Fruit fly (Drosophila melanogaster) whole organism, larva: ENCODE measurements around the gene tau.
A peak's percentile ranks its signal among the peaks of the same experiment; 100 is the strongest.

Experiments
- noc ChIP-seq: fragments of 200-800 bp; sonication (Bioruptor generic); optimal IDR thresholded peaks from 3 replicates; lab custom pipeline; 2019; ENCODE audit warnings: missing biosample characterization, mild to moderate bottlenecking, missing genetic modification characterization, moderate library complexity

Gene tau

DNA sequence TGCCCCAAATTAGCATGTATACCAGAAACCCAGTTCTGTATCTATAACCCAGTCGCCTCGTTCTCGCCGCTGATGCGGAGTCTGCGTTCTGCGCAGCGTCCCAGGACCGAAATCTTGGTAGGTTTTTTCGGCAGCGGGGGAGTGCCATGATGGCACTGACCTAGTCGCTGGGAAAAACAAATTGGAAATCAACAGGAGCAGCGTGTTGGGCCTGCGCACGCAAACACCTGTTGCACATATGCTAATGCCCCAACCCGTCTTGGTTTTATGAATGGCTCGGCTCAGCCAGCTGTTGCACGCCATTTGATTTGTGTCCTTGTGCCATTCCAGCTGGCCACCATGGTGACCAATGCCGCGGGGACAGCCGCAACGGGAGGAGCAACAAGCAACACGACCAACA, 6.1 kb upstream of the tau start:
- no peak for TF ChIP-seq noc (tag; lab: Kevin White, UChicago)

DNA sequence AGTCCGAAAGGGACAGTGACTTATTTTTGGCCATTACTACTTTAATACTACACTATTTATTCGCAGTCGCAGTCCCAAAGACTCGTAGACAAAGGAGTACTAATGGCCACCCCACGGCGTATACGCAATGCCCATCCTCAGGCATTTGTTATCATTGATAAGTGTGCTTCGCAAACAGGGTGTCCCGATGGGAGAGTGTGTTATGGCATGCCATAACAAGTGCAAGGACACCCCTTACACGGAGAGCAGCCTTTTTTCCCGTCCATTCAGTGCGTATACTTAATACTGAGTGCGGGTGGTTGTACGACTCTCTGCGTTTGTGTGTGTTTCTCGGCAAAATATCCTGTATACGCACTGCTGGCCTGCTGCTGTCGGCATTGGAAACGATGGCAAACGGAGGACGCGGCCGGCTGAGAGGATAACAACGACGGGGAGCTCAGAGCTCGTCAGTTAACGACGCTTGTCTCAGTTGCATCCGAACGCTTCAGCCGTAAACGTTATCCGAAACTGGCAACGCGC, 5.2 kb upstream of the tau start, which contains the start of gene unc80:
Gene unc80 (plus strand): TSS at position 469 of the 519 bp plus-strand sequence.
- no peak for TF ChIP-seq noc (tag; lab: Kevin White, UChicago)

DNA sequence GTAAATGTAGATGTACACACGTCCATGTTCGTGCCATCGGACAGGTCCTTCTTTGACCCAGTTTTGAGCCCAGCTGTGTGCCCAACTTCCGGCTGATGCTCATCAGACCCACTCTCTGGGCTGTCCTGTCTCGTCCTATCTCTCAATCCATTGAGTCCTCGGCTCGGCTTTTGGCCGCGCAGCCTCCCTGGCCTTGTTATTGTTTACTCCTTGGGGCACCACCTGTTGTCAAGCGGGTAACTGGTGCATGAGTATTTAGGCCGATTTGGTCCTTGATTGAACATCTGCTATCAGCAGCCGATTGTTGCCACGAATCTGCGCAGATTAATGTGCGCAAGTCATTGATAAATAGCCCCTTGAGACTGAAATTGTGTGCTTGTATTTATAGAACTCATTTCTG, 4.6 kb upstream of the tau start:
- no peak for TF ChIP-seq noc (tag; lab: Kevin White, UChicago)

DNA sequence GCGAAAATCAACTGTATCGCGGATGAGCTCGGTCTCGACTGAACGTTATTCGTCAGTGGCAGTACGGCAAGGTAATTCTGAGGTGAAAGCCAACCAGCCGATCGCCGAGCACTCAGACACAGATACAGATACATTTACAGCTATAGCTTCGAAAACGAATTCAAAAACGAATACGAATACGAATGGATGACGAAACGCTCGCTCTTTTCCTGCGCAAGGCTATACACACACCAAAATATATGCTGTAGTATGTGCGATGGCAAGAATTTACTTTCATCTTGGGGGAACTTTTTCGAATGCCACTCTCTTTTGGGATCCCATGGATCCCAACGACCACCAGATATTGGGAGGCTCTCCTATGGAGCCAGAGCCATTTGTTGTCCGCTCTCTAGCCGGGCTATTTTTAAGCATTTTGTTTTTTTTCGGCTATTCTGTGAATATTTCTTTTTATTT, 3.4 kb upstream of the tau start, which contains the start of gene Mlc1:
Gene Mlc1 (minus strand): TSS at position 51 of the 453 bp plus-strand sequence.
- no peak for TF ChIP-seq noc (tag; lab: Kevin White, UChicago)

DNA sequence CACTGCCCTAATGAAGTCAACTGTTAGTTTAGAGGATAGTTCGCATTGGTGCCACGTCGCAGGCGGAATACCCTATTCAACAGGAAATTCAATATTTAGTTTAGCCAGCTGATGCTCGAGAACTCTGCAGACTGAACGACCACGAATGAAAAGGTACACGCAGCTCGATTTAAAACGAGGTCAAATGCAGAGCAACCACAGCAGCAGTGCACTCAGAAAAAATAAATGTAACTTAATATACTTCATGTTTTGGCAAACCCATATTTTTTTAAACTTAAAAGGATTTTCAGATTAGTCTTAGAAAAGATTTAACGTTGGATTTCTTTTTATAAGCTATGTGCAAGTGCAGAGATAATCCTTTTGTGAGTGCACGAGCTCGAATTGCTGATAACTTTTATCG, 1.7 kb downstream of the tau start:
- TF ChIP-seq noc (tag; lab: Kevin White, UChicago): no peak

DNA sequence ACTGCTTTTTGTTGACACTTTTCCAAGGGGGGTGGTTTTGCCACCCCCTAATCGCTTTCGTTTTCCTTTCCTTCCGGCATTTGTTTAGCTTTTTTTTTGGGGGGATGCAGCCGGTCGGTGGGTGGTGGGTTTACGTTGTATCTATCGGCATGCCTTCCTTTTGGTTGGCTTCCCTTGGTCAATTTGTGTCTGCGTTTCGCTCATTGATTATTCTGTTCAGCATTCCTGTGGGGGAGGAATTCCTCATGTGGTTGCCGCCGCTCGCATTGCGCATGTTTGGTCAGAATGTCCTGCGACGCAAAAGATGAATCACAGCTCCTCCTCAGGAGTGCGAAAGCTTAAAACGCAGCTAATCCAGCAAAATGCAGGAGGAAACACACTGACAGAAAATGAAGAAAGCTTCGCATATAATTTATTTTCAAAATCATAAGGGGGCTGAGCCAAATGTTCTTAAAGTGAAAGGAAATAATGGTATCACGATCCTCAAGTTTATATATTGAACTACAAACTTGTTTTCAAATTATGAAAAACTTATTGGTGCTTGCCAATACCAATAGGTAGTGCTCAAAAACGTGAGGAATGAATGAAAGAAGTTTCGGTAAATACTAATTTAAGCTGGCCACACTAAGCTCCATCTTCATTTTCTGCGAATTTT, 4.5 kb downstream of the tau start, which contains the start of gene RpS10a:
Gene RpS10a (plus strand): TSS at position 605 of the 655 bp plus-strand sequence.
- TF ChIP-seq noc (tag; lab: Kevin White, UChicago): no peak

DNA sequence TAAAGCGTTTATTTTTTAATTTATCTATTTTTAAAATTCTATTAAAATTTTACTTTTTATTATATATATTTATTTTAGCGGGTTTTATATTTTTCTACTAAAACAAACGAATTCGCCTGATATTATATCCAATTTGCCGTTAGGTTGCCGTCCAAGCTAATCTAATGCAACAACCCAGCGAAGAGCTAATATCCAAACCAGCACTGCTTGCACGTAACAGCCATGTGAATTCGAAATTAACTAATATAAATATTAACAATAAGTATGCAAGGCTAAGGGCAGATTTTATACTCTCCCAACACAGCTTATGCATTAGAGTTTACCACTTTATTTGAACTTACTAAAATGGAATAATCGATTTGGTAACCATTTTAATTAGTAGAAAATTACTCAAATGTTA, 5.1 kb downstream of the tau start:
- TF ChIP-seq noc (tag; lab: Kevin White, UChicago): no peak

DNA sequence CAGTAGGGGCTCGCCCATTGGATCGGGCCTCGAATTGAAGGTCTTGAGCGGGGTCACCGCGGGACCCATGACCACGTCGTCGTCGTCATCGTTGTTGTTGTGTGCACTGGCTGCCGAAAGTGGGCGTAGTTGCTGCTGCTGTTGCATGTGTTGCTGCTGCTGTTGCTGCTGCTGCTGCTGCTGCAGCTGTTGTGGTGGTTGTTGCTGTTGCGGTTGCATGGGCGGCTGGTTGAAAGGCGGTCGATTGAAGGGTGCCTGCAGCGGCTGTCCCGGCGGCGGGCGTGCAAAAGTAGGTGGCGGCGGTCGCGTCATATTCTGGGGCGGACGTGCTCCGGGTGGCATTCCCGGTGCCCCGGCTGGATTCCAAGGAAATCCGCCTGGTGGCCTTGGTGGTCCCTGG, 9.0 kb downstream of the tau start:
- no peak for TF ChIP-seq noc (tag; lab: Kevin White, UChicago)

DNA sequence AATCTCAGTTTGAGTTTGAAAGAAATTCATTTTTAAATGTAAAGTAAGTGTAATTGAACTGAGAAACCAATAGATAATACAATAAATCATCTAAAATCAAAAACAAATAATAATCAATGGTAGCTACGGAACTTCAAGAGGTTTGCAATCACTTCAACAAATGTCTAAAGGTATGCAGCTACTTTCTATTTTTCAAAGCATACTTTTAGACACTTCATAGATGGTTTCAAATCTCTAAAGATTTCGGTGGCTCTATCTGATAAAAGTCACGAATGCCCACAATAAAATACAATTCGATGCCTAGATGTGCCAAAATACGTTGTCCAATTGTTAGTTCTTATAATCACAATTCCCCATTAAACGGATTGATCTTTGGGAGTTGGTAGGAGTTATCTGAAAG, 13.7 kb downstream of the tau start:
- TF ChIP-seq noc (tag; lab: Kevin White, UChicago): no peak

DNA sequence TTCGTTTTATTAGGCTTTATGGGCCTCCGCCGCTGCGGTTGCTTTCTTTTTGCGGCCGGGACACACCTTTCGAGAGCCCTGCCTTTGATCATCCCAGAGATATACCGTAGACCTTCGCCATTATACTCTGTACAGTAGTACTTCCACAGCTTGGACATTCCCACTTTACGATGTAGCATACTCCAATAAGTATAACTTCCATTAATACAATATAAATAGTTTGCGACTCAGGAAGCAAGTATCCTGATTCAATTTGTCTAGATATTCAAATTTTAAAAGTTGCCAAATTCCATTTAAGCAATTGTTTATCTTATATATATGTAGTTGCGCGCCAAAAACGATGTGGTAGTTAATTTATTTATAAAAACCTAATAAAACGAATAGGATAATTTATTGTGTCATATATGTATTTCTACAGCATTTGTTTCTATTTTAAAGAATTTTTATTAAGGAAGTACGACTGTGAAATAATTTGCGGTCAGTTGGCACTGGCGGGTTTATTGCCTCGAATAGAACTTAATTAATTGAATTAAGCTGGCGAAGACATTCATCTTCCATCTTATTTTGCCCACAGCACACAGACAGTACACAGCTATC, 19.4 kb downstream of the tau start:
- no peak for TF ChIP-seq noc (tag; lab: Kevin White, UChicago)

DNA sequence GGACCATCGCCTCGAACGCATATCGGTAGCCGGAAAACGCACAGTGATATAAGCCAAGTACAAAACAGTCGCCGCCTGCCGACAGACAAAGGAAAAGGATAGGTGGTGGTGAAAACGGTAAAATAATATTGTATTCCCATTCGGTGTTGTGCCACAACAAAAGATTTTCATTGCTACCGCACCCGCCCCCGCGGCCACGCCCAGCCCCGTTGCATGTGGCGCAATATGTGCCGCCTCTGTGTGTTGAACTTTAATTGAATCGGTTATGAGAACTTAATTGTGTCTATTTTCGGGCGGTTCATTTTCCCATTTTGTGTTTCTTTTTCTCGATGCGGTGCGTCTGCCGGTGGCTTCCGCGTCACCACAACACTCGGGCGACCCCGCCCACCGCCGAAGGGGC, 20.1 kb downstream of the tau start:
- TF ChIP-seq noc (tag; lab: Kevin White, UChicago): no peak

DNA sequence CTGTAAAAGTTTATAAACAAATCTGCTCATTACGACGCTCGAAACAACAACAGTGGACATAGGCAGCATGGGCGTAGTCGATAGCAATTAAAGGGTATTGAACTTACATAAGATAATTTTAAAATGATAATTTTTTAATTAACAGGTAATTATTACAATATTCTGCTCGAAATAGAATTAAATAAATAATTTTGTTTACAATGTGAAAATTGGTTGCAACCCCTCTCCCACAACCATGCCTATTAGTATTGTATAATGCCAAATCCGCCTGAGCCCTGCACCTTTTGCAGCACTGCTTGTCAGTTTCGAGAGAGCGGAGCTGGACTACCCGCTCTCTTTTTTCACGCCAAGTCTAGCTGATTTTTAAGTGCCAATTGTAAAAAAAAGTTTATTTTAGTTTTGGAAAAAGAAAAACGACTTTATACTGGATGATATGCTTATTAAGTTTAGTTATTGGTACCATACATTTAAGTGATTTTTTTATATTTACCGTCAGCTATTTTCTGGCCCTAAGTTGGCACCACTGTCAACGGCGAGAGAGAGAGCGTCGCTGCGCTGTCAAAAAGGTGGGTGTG, 20.7 kb downstream of the tau start, which contains the start of the genes CG5611 and Mtl:
Gene CG5611 (minus strand): TSS at position 51 of the 575 bp plus-strand sequence.
Gene Mtl (plus strand): TSS at position 403 of the 575 bp plus-strand sequence.
- peak; percentile 100 for TF ChIP-seq noc (tag; lab: Kevin White, UChicago)

DNA sequence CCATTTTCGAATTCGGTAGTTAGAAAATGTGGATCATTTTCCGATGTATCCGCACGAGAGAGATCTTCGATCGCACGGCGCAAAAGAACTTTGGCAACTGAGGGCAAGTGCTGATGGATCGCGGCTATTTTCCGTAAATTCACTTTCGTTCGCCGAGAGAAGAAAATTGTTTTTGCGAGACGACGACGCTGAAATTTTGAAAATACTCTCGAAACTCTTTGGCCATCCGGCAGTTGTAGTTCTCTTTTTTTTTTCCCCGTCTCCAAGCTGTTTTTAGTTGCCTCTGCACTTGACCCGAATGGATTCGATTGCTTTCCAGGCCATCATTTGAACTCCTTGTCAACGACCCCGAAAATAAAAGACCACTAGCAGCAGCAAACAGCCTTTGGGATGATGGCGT, 30.9 kb downstream of the tau start, which contains the start of gene CG5612:
Gene CG5612 (minus strand): TSS at position 101 of the 400 bp plus-strand sequence.
- no peak for TF ChIP-seq noc (tag; lab: Kevin White, UChicago)

DNA sequence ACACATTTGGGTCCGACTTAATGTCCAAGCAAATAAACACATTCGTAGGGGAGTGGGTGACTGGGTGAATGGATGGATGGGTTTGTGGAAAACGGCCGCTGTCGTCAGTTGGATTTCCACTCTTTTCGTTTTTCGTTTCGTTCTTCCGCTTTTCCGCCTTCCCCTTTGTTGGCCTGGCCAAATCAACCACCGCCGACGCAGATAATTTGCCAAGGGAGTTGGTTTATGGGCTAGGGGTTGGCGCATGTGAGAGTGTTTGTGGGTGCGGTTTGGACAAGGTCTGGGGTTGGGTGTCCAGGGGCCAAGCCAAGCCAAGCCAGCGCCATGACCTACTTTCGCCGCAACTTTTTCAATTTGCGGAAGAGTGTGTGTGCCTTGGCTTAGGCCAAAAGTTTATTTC, 33.8 kb downstream of the tau start:
- no peak for TF ChIP-seq noc (tag; lab: Kevin White, UChicago)

DNA sequence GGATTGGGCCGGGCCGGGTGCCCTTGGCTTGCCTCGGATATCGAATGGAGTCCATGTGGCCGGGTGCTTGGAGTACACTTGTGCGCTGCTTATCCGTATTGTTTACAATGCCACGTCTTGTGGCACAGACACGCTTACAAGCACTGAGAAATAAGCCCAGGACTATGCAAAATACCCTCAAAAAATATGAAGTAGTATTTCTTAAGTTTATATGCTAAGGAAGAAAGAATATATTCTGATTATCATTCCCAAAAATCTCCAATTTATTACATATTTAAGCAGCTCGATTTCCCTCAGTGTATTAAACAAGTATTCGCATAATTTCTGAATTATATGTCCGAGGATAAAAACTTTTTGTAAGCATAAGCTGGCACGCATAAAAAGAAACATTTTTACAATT, 34.9 kb downstream of the tau start:
- TF ChIP-seq noc (tag; lab: Kevin White, UChicago): no peak

DNA sequence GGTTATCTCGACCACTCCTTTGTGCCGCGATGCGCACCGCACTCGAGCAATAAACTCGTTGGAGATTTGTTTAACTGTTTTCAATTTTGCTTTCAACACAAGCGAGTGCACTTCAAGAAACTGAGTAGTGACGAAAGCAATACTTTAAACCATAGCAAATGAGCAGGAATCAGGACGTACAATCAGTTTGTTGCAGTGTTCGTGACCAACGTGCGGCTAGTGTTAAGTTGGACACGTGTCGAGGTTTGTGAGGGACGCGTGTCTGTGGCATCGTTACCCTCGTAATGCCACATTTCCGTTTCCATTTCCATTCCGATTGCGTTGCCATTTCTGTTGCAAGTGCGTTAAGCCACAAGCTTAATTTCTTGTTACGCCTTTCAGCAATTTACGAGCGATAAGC, 40.3 kb downstream of the tau start:
- TF ChIP-seq noc (tag; lab: Kevin White, UChicago): no peak
